Fruit fly (Drosophila melanogaster) whole organism, larva: ENCODE results near the gene CG18178.

ENCODE experiments used
- noc ChIP-seq: fragments of 200-800 bp; sonication (Bioruptor generic); optimal IDR thresholded peaks from 3 replicates; lab custom pipeline; 2019; ENCODE audit warnings: missing biosample characterization, mild to moderate bottlenecking, missing genetic modification characterization, moderate library complexity

CG18178 gene

DNA sequence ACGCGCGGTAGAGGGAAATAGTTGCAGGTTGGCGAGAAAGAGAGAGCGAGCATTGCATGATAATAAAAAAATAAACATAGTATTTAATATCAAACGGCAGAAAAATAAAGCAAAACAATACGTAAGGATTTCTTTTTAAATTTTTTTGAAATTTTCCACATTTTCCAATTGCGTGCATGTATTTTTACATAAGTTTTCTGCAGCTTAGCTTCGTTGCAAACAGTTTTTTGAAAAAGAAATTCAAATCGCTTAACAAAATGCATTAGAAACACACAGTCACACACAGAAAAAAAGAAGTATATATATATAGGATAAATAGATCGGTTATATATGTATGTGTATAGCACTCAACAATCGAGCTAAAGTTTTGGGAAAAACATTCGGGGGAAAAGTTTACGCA is 30.3 kb downstream of the CG18178 start:
- TF ChIP-seq noc (tag; lab: Kevin White, UChicago): no peak

DNA sequence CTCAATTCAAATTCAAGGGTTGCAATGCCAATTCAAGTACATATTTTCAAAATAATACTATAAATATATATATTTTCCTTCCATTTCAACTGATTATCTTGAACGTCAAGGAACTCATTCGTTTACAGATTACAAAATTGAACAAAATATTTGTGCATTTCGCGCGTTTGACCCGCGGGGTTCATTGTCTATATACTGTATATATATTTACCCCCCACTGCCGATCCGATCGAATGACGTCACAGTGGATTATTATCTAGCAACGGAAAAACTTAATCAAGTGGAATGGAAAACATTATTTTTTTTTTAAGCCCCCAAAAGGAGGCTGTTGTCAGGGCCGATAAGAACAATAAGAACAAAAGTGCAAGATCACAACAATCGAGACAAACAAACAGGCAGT is 31.4 kb downstream of the CG18178 start:
- no peak for TF ChIP-seq noc (tag; lab: Kevin White, UChicago)

DNA sequence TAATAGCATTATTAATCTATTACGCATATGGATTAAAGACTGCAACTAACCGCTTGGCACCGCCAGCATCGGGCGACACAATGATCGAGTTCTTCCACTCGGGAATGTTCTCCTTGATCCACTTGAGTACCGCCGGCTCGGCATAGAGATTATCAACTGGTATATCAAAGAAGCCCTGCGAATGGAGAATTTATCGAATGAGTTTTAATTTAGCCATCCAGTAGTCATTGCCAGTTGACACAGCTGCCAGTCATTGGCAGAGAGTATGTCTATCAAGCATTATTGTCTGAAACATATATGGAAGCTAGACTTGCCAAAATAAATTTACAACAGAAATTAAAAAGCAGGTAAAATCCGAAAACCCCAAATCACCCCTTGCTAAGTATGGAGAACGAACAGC is 34.1 kb downstream of the CG18178 start, which contains the start of gene CG16719:
CG16719 (plus strand) TSS at position 301 of the 400 bp plus-strand sequence.
- TF ChIP-seq noc (tag; lab: Kevin White, UChicago): no peak

DNA sequence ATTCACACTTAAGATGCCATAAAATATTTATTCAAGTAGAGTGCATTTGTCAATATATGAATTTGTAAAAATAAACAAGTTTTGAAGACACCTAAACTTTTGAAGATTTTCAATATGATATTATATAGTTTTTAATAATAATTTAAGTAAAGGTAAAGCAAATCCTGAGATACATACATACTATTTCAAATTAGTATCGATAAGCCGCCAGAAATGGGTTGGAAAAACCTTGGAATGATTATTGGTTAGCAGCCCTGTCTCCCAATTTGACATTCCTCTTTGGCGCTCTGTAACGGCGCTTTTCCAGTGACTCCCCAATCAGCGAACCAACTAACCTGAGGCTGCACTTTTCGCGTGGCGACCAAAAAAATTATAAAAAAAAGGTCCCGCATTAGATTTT is 38.0 kb downstream of the CG18178 start, which contains the start of gene alphaTub67C:
alphaTub67C (plus strand) TSS at position 301 of the 400 bp plus-strand sequence.
- no peak for TF ChIP-seq noc (tag; lab: Kevin White, UChicago)

DNA sequence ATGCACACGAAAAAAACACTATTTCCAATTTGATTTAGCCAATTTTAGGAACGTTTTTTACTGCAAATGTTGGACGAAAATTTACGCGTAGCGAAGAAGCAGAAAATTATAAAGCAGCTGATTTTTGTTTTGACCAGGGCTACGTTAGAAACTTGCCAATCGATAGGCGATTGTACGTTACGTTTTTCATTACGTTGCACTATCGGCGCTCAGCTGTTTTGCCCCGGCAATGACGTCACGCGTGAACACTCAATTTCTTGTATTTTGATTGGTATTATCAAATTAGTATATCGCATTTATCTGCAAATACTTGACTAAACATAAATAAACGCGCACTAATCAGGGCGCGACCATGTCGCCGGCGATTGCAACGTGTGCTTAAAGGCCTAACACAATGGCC is 40.0 kb downstream of the CG18178 start, which contains the start of the genes fry and CG16717:
fry (minus strand) TSS at position 110 of the 400 bp plus-strand sequence.
CG16717 (plus strand) TSS at position 208 of the 400 bp plus-strand sequence.
- TF ChIP-seq noc (tag; lab: Kevin White, UChicago): no peak

DNA sequence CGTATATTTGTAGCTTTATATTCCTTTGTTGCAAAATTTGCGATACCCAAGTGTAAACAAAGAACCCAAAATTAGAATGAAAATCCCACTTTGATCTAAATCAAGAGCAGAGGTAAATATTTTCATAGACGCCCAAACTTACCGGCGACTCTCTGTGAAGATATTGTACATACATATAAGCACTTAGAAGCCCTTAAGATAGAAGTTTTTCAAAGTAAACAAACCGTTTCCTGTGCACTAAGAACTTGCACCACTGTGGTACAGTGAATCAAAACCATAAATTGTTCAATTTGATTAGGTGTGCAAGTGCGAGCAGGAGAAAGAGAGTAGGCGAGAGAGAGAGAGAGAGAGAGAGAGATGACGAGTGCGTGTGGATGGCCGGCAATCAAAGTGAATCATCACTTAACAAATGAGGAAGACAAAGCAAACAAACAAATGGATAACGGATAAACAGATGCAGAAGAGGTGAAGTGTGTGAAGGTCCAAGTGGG is 40.9 kb downstream of the CG18178 start:
- TF ChIP-seq noc (tag; lab: Kevin White, UChicago): no peak

DNA sequence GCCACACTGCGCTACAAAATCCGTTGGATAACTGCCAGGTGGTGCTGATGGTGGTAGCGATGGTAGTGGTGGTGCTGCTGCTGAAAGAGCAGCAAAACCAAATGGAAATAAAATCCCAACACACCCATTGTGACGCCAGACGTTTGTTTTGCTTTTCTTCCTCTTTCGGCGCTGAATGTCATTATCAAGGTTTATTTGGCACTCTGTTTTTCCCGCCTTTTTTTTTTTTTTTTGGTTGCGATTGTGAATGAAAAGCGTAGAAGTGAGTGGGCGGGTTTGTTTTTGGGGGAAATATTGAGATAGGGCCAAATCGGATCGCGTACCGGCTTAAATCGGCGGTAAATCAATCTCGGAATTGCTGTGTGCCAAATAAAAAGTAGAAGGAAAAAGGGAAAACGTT is 41.7 kb downstream of the CG18178 start:
- TF ChIP-seq noc (tag; lab: Kevin White, UChicago): no peak

DNA sequence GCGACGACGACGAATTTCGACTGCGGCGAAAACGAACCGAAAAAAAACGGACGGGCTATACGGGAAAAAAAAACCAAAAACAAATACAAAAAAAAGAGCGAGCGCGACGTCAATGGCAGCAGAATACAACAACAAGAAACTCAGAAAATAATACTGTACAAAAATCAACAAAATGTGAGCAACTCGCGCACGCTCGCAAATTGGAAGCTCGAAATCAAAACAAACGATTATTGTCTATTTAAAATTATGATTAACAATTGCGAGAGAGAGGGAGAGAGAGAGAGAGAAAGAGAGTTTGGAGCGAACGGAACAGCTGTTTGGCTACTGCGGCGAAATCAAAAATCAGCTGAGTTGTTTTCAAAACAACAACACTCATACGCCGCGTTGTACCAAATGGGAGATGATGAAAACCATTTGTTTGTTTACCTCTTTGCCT is 43.4 kb downstream of the CG18178 start:
- TF ChIP-seq noc (tag; lab: Kevin White, UChicago): peak; percentile 31

DNA sequence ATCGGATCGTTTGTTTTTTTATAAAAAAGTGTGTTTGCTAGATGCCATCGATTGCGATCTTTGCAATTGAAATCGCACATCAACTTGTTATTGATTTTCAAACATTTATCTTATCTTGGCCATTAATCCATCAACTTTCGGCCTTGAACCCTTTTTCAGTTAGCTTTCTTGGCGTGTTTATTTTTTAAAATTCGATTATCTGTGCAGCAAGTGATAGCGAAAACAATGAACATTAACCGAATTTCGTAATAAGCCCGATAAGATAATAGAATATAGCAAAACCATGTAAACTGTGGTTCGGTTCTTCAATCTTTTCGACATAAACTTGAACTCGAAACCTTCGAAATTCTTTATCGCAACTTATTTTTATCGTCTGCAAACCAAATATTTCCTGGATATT is 44.6 kb downstream of the CG18178 start:
- no peak for TF ChIP-seq noc (tag; lab: Kevin White, UChicago)

DNA sequence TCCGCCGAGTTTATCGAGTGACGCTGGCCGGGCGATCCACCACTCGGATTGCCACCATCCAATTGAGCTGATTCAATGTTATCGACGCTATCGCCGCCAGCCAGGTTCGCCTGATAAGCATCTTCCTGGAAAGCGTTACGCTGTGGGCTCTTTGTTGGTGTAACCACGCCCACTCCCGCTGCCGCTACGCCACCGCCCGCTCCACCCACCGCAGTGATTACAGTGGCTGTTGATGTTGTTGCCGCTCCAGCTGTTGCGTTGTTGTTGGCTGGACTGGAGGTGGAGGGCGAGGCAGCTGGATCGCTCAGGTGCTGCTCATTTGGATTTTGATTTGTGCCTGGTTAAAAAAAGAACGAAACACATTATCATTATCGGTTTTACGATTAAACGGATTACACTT is 47.6 kb downstream of the CG18178 start:
- no peak for TF ChIP-seq noc (tag; lab: Kevin White, UChicago)
